Worm (Caenorhabditis elegans): ENCODE data around the gene sqt-1.

sqt-1 gene

DNA sequence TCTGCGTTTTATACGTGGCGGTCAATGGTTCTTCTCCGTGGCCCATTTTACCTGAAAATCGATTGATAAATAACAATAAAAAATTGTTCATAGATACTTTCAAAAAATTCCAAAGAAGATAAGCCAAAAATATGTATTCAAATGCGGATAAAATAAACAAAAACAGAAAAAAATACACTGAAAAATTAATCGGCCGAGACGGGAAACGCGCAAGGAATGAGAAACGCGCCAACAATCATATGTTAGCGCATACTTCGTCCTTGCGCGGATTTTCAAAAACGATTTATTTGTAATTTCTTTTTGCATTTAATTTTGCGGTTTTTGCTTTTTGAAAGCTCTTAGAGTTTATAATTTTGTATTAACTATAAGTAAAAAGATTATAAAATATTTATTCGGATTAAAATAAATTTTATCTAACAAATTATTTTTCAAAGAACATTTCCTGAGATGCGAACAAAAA is 8.0 kb upstream of the sqt-1 start, which contains the start of gene nduf-11 (continued):
- TF ChIP-seq ztf-6 (GFP tag; IDR thresholded peaks at IDR 0.05) (no peak), dpff-1 (tag; optimal IDR thresholded peaks at IDR 0.05) (no peak), egl-18 (GFP tag; IDR thresholded peaks at IDR 0.05) (no peak), lir-1 (GFP tag; conservative IDR thresholded peaks at IDR 0.05) (0 out of 2 replicates have a peak, but pooled peaks have one; percentile 46), T07F8.4 (tag; optimal IDR thresholded peaks at IDR 0.05) (no peak), lin-26 (GFP tag; IDR thresholded peaks at IDR 0.05) (0 out of 2 replicates have a peak, but pooled peaks have one; percentile 10), egrh-3 (GFP tag; IDR thresholded peaks at IDR 0.05) (no peak), nhr-27 (tag; optimal IDR thresholded peaks at IDR 0.05) (no peak), F52B5.7 (tag; optimal IDR thresholded peaks at IDR 0.05) (no peak), let-607 (tag; optimal IDR thresholded peaks at IDR 0.05) (peak in 1 of 2 experiments; percentile 28), Y56A3A.18 (GFP tag; IDR thresholded peaks at IDR 0.05) (0 out of 2 replicates have a peak, but pooled peaks have one; percentile 57), let-526 (GFP tag; IDR thresholded peaks at IDR 0.05) (no peak), fkh-3 (tag; optimal IDR thresholded peaks at IDR 0.05) (no peak), ceh-91 (GFP tag; IDR thresholded peaks at IDR 0.05) (peak; percentile 52; the same call in 1 of the 2 replicates), ztf-22 (GFP tag; optimal IDR thresholded peaks at IDR 0.05) (no peak), nfya-2 (GFP tag; IDR thresholded peaks at IDR 0.05) (no peak), lin-40 (tag; optimal IDR thresholded peaks at IDR 0.05) (peak; percentile 75), rcor-1 (GFP tag; IDR thresholded peaks at IDR 0.05) (peak; percentile 51), tbx-9 (tag; optimal IDR thresholded peaks at IDR 0.05; ENCODE audit: borderline replicate concordance) (no peak), ceh-58 (GFP tag; IDR thresholded peaks at IDR 0.05) (no peak), hmg-20 (GFP tag; IDR thresholded peaks at IDR 0.05) (0 out of 2 replicates have a peak, but pooled peaks have one; percentile 31), tlf-1 (GFP tag; optimal IDR thresholded peaks at IDR 0.05) (peak; percentile 72), F49E8.2 (tag; optimal IDR thresholded peaks at IDR 0.05; ENCODE audit: insufficient read depth) (no peak), nhr-179 (tag; optimal IDR thresholded peaks at IDR 0.05) (no peak), madf-6 (GFP tag; IDR thresholded peaks at IDR 0.05) (peak; percentile 80), lin-54 (GFP tag; optimal IDR thresholded peaks at IDR 0.05) (peak; percentile 96), B0261.1 (tag; optimal IDR thresholded peaks at IDR 0.05) (no peak), ztf-18 (tag; optimal IDR thresholded peaks at IDR 0.05) (peak; percentile 98), rec-8 (tag; optimal IDR thresholded peaks at IDR 0.05) (no peak)

DNA sequence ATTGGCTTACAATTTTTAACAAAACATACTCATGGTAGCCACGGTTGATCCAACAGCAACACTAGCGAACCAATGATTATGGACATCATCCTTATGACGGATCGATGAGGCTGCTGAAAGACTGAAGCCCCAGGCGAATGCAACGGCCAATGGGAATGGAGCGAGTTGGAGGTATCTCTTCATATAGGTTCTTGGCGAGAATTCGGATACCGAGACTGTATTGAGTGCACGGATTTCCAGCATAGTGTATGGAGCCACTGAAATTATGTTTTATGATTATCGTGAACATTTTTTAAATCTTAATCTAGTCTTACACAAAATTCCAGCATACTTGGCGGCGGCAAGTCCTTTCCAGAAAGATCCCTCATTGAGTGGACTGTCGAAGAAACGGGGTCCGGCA is 6.9 kb upstream of the sqt-1 start:
- TF ChIP-seq B0019.2 (GFP tag; conservative IDR thresholded peaks at IDR 0.05) (no peak), Y79H2A.3 (GFP tag; conservative IDR thresholded peaks at IDR 0.05) (no peak), lag-1 (GFP tag; IDR thresholded peaks at IDR 0.05) (no peak), ceh-40 (GFP tag; IDR thresholded peaks at IDR 0.05) (no peak), Y95B8A.8 (GFP tag; IDR thresholded peaks at IDR 0.05) (no peak), pbrm-1 (GFP tag; IDR thresholded peaks at IDR 0.05) (no peak), somi-1 (GFP tag; optimal IDR thresholded peaks at IDR 0.05) (no peak), nhr-90 (tag; optimal IDR thresholded peaks at IDR 0.05) (no peak), ztf-18 (tag; optimal IDR thresholded peaks at IDR 0.05) (no peak), unc-130 (GFP tag; optimal IDR thresholded peaks at IDR 0.05) (no peak), sea-2 (GFP tag; IDR thresholded peaks at IDR 0.05) (no peak), ztf-26 (tag; optimal IDR thresholded peaks at IDR 0.05) (no peak), F49E8.2 (tag; optimal IDR thresholded peaks at IDR 0.05; ENCODE audit: insufficient read depth) (no peak), C06A6.2 (GFP tag; conservative IDR thresholded peaks at IDR 0.05) (no peak), rpc-1 (optimal IDR thresholded peaks at IDR 0.05) (no peak), rpc-1 (tag; optimal IDR thresholded peaks at IDR 0.05) (no peak), Y53F4B.3 (GFP tag; IDR thresholded peaks at IDR 0.05) (no peak), xnd-1 (tag; optimal IDR thresholded peaks at IDR 0.05) (no peak), lsy-27 (tag; optimal IDR thresholded peaks at IDR 0.05; ENCODE audit: borderline replicate concordance, insufficient read depth) (no peak)

Measured in whole organism, young adult.